Worm (Caenorhabditis elegans) whole organism, L4 larva: Measurements from ENCODE around the gene T12B5.15.

ENCODE experiments used
- D1046.2 ChIP-seq: fragments of 200-800 bp; sonication (Bioruptor generic); IDR thresholded peaks from 2 replicates; pipeline ENCODE4 v1.3.6; 2022; ENCODE audit warnings: missing genetic modification characterization, missing compliant biosample characterization
- F10B5.3 ChIP-seq: sonication (generic microtip); optimal IDR thresholded peaks from 2 replicates; lab custom pipeline; 2016; ENCODE audit warnings: mild to moderate bottlenecking, missing genetic modification characterization, missing compliant biosample characterization
- F26F4.8 ChIP-seq: fragments of 200-800 bp; sonication (Bioruptor generic); conservative IDR thresholded peaks from 2 replicates; pipeline ENCODE4 v1.3.6; 2022; ENCODE audit warnings: missing genetic modification characterization, missing compliant biosample characterization
- F37D6.2 ChIP-seq: sonication (generic microtip); optimal IDR thresholded peaks from 2 replicates; lab custom pipeline; 2016; ENCODE audit warnings: mild to moderate bottlenecking, missing genetic modification characterization, missing compliant biosample characterization
- F44E2.7 ChIP-seq: fragments of 200-800 bp; sonication (Bioruptor generic); IDR thresholded peaks from 2 replicates; pipeline ENCODE4 v2.1.2; 2022; ENCODE audit warnings: missing genetic modification characterization, missing compliant biosample characterization
- R02D3.7 ChIP-seq: fragments of 150-350 bp; sonication (generic microtip); optimal IDR thresholded peaks from 3 replicates; lab custom pipeline; 2014; ENCODE audit warnings: missing biosample characterization, missing genetic modification characterization
- T26A8.4 ChIP-seq: fragments of 200-800 bp; sonication (Bioruptor generic); IDR thresholded peaks from 2 replicates; pipeline ENCODE4 v1.3.6; 2022; ENCODE audit warnings: missing genetic modification characterization, missing compliant biosample characterization
- Y48G9A.11 ChIP-seq: fragments of 200-800 bp; sonication (Bioruptor generic); IDR thresholded peaks from 2 replicates; pipeline ENCODE4 v1.3.6; 2022; ENCODE audit warnings: missing genetic modification reagents, missing genetic modification characterization, missing compliant biosample characterization
- Y5F2A.4 ChIP-seq: fragments of 200-800 bp; sonication (Bioruptor generic); optimal IDR thresholded peaks from 2 replicates; lab custom pipeline; 2018; ENCODE audit warnings: mild to moderate bottlenecking, missing genetic modification characterization, missing compliant biosample characterization
- Y75B8A.6 ChIP-seq: fragments of 200-800 bp; sonication (Bioruptor generic); IDR thresholded peaks from 2 replicates; pipeline ENCODE4 v1.3.6; 2022; ENCODE audit warnings: missing genetic modification reagents, missing genetic modification characterization, missing compliant biosample characterization
- aha-1 ChIP-seq: fragments of 150-350 bp; peaks from one replicate; lab custom pipeline; 2014; ENCODE audit warnings: missing biosample characterization, missing genetic modification characterization
- arid-1 ChIP-seq: fragments of 200-800 bp; sonication (Bioruptor generic); conservative IDR thresholded peaks from 2 replicates; pipeline ENCODE4 v1.3.6; 2022; ENCODE audit warnings: missing genetic modification reagents, missing genetic modification characterization, missing compliant biosample characterization
- attf-4 ChIP-seq: sonication (generic microtip); optimal IDR thresholded peaks from 3 replicates; lab custom pipeline; 2017; ENCODE audit warnings: missing biosample characterization, missing genetic modification characterization
- ceh-20 ChIP-seq: fragments of 200-800 bp; sonication (Bioruptor generic); IDR thresholded peaks from 2 replicates; pipeline ENCODE4 v1.3.6; 2022; ENCODE audit warnings: missing genetic modification reagents, missing genetic modification characterization, missing compliant biosample characterization
- ceh-28 ChIP-seq: fragments of 150-350 bp; optimal IDR thresholded peaks from 2 replicates; lab custom pipeline; 2014; ENCODE audit warnings: missing biosample characterization, missing genetic modification reagents, missing genetic modification characterization
- ceh-62 ChIP-seq: sonication (generic microtip); optimal IDR thresholded peaks from 2 replicates; lab custom pipeline; 2017; ENCODE audit warnings: missing biosample characterization, missing genetic modification characterization
- ces-1 ChIP-seq: fragments of 150-350 bp; sonication (generic microtip); optimal IDR thresholded peaks from 4 replicates; lab custom pipeline; 2014; ENCODE audit warnings: missing biosample characterization, missing genetic modification reagents, missing genetic modification characterization
- cey-2 ChIP-seq: sonication (generic microtip); optimal IDR thresholded peaks from 3 replicates; lab custom pipeline; 2017; ENCODE audit warnings: missing genetic modification characterization, mild to moderate bottlenecking, missing compliant biosample characterization, antibody characterized with exemption, borderline replicate concordance; ENCODE audit not compliant: insufficient read depth
- daf-12 ChIP-seq: fragments of 150-350 bp; optimal IDR thresholded peaks from 2 replicates; lab custom pipeline; 2014; ENCODE audit warnings: missing biosample characterization, missing genetic modification reagents, missing genetic modification characterization
- daf-16 ChIP-seq, 3 experiments: sonication (generic microtip); optimal IDR thresholded peaks; 2 replicates each; lab custom pipeline; 2016 to 2017; ENCODE audit warnings: missing genetic modification characterization in 3 of 3, missing genetic modification reagents in 3 of 3, mild to moderate bottlenecking in 2 of 3, missing compliant biosample characterization in 2 of 3, missing biosample characterization in 1 of 3, moderate library complexity in 1 of 3
- daf-19 ChIP-seq: fragments of 200-800 bp; sonication (Bioruptor generic); conservative IDR thresholded peaks from 2 replicates; pipeline ENCODE4 v1.3.6; 2022; ENCODE audit warnings: missing genetic modification characterization, missing compliant biosample characterization
- dmd-6 ChIP-seq: fragments of 200-800 bp; sonication (Bioruptor generic); IDR thresholded peaks from 2 replicates; pipeline ENCODE4 v1.3.6; 2022; ENCODE audit warnings: missing genetic modification reagents, missing genetic modification characterization, missing compliant biosample characterization
- dmd-9 ChIP-seq: fragments of 200-800 bp; sonication (Bioruptor generic); IDR thresholded peaks from 2 replicates; pipeline ENCODE4 v1.3.6; 2022; ENCODE audit warnings: missing genetic modification reagents, missing genetic modification characterization, missing compliant biosample characterization
- dpl-1 ChIP-seq: fragments of 150-350 bp; optimal IDR thresholded peaks from 2 replicates; lab custom pipeline; 2014; ENCODE audit warnings: missing biosample characterization, missing genetic modification reagents, missing genetic modification characterization
- gei-8 ChIP-seq: fragments of 200-800 bp; sonication (Bioruptor generic); optimal IDR thresholded peaks from 2 replicates; lab custom pipeline; 2018; ENCODE audit warnings: mild to moderate bottlenecking, missing genetic modification characterization, missing compliant biosample characterization
- hlh-11 ChIP-seq: fragments of 200-800 bp; sonication (Bioruptor generic); optimal IDR thresholded peaks from 2 replicates; lab custom pipeline; 2018; ENCODE audit warnings: mild to moderate bottlenecking, missing genetic modification characterization, missing compliant biosample characterization
- hlh-30 ChIP-seq: sonication (generic microtip); optimal IDR thresholded peaks from 2 replicates; lab custom pipeline; 2017; ENCODE audit warnings: antibody characterized with exemption, mild to moderate bottlenecking, missing genetic modification characterization, missing compliant biosample characterization; ENCODE audit not compliant: insufficient read depth
- hmg-1.1 ChIP-seq: fragments of 200-800 bp; sonication (Bioruptor generic); IDR thresholded peaks from 2 replicates; pipeline ENCODE4 v1.3.6; 2022; ENCODE audit warnings: missing genetic modification reagents, missing genetic modification characterization, missing compliant biosample characterization
- jun-1 ChIP-seq: fragments of 150-350 bp; optimal IDR thresholded peaks from 2 replicates; lab custom pipeline; 2014; ENCODE audit warnings: missing biosample characterization, missing genetic modification reagents, missing genetic modification characterization
- lim-7 ChIP-seq: fragments of 200-800 bp; sonication (Bioruptor generic); IDR thresholded peaks from 2 replicates; pipeline ENCODE4 v1.3.6; 2022; ENCODE audit warnings: missing genetic modification characterization, missing compliant biosample characterization
- lin-1 ChIP-seq: fragments of 200-800 bp; sonication (Bioruptor generic); IDR thresholded peaks from 2 replicates; pipeline ENCODE4 v1.3.6; 2022; ENCODE audit warnings: missing genetic modification reagents, missing genetic modification characterization, missing compliant biosample characterization
- lsy-2 ChIP-seq, 2 experiments: fragments of 150-350 bp in 1 of 2; sonication (generic microtip) in 1 of 2; optimal IDR thresholded peaks; 2 replicates each; lab custom pipeline; 2014 to 2017; ENCODE audit warnings: missing biosample characterization in 2 of 2, missing genetic modification characterization in 2 of 2
- mep-1 ChIP-seq: fragments of 150-350 bp; sonication (generic microtip); optimal IDR thresholded peaks from 3 replicates; lab custom pipeline; 2014; ENCODE audit warnings: missing biosample characterization, missing genetic modification characterization
- mes-2 ChIP-seq: sonication (generic microtip); optimal IDR thresholded peaks from 2 replicates; lab custom pipeline; 2016; ENCODE audit warnings: missing genotype, mild to moderate bottlenecking, missing genetic modification characterization, missing compliant biosample characterization; ENCODE audit not compliant: poor library complexity, severe bottlenecking
- nhr-102 ChIP-seq: sonication (generic microtip); optimal IDR thresholded peaks from 2 replicates; lab custom pipeline; 2016; ENCODE audit warnings: mild to moderate bottlenecking, missing genetic modification characterization, moderate library complexity, missing compliant biosample characterization
- nhr-111 ChIP-seq: fragments of 200-800 bp; sonication (Bioruptor generic); optimal IDR thresholded peaks from 2 replicates; lab custom pipeline; 2018; ENCODE audit warnings: mild to moderate bottlenecking, missing genetic modification characterization, missing compliant biosample characterization
- nhr-25 ChIP-seq: sonication (generic microtip); optimal IDR thresholded peaks from 2 replicates; lab custom pipeline; 2017; ENCODE audit warnings: missing genetic modification characterization, mild to moderate bottlenecking, missing compliant biosample characterization, antibody characterized with exemption, moderate library complexity, borderline replicate concordance; ENCODE audit not compliant: insufficient read depth
- nhr-28 ChIP-seq: fragments of 150-350 bp; optimal IDR thresholded peaks from 2 replicates; lab custom pipeline; 2014; ENCODE audit warnings: missing biosample characterization, missing genetic modification characterization
- nhr-41 ChIP-seq: fragments of 200-800 bp; sonication (Bioruptor generic); IDR thresholded peaks from 2 replicates; pipeline ENCODE4 v1.3.6; 2022; ENCODE audit warnings: missing genetic modification reagents, missing genetic modification characterization, missing compliant biosample characterization
- nhr-42 ChIP-seq: fragments of 200-800 bp; sonication (Bioruptor generic); IDR thresholded peaks from 2 replicates; pipeline ENCODE4 v1.3.6; 2022; ENCODE audit warnings: missing genetic modification characterization, missing compliant biosample characterization
- nhr-48 ChIP-seq: sonication (generic microtip); optimal IDR thresholded peaks from 2 replicates; lab custom pipeline; 2016; ENCODE audit warnings: mild to moderate bottlenecking, missing genetic modification characterization, missing compliant biosample characterization
- nhr-76 ChIP-seq: fragments of 150-350 bp; optimal IDR thresholded peaks from 2 replicates; lab custom pipeline; 2014; ENCODE audit warnings: missing biosample characterization, missing genetic modification characterization
- saeg-2 ChIP-seq: fragments of 200-800 bp; sonication (Bioruptor generic); IDR thresholded peaks from 2 replicates; pipeline ENCODE4 v1.3.6; 2022; ENCODE audit warnings: missing genetic modification reagents, missing genetic modification characterization, missing compliant biosample characterization
- skn-1 ChIP-seq: fragments of 150-350 bp; optimal IDR thresholded peaks from 2 replicates; lab custom pipeline; 2014; ENCODE audit warnings: missing biosample characterization, missing genetic modification characterization
- tra-1 ChIP-seq: fragments of 200-800 bp; sonication (Bioruptor generic); IDR thresholded peaks from 2 replicates; pipeline ENCODE4 v1.3.6; 2022; ENCODE audit warnings: missing genetic modification reagents, missing genetic modification characterization, missing compliant biosample characterization
- unc-39 ChIP-seq: sonication (generic microtip); optimal IDR thresholded peaks from 2 replicates; lab custom pipeline; 2017; ENCODE audit warnings: missing biosample characterization, missing genetic modification characterization
- zag-1 ChIP-seq: fragments of 150-350 bp; optimal IDR thresholded peaks from 2 replicates; lab custom pipeline; 2014; ENCODE audit warnings: missing biosample characterization, missing genetic modification characterization
- zfp-3 ChIP-seq: fragments of 200-800 bp; sonication (Bioruptor generic); conservative IDR thresholded peaks from 2 replicates; pipeline ENCODE4 v1.3.6; 2022; ENCODE audit warnings: missing genetic modification reagents, missing genetic modification characterization, missing compliant biosample characterization
- zip-11 ChIP-seq: fragments of 200-800 bp; sonication (Bioruptor generic); IDR thresholded peaks from 2 replicates; pipeline ENCODE4 v1.3.6; 2022; ENCODE audit warnings: missing genetic modification characterization, missing compliant biosample characterization
- ztf-11 ChIP-seq: fragments of 150-350 bp; optimal IDR thresholded peaks from 2 replicates; lab custom pipeline; 2014; ENCODE audit warnings: missing biosample characterization, missing genetic modification characterization

T12B5.15 gene

ce11 chrIII:981960-982359 lies 27.5 kb upstream of the T12B5.15 start (continued):
- TF ChIP-seq daf-12 (tag; lab: Kevin White, UChicago), result no peak
- TF ChIP-seq ces-1, result no peak
- TF ChIP-seq T26A8.4 (GFP tag; lab: Robert Waterston, UW), result no peak
- no peak for TF ChIP-seq D1046.2 (GFP tag; lab: Robert Waterston, UW)
- TF ChIP-seq F26F4.8 (GFP tag; lab: Robert Waterston, UW), result no peak
- peak; percentile 43 for TF ChIP-seq hlh-30 (tag; lab: Kevin White, UChicago)
- no peak for TF ChIP-seq cey-2 (tag; lab: Kevin White, UChicago)
- TF ChIP-seq nhr-48 (tag; lab: Kevin White, UChicago), result no peak
- TF ChIP-seq jun-1 (tag; lab: Kevin White, UChicago), result no peak
- TF ChIP-seq R02D3.7, result no peak
- peak; percentile 34 for TF ChIP-seq hlh-11 (tag; lab: Kevin White, UChicago)
- no peak for TF ChIP-seq nhr-41 (GFP tag; lab: Robert Waterston, UW)
- no peak for TF ChIP-seq daf-16 (GFP tag; optimal IDR thresholded peaks at IDR 0.05; lab: Kevin White, UChicago)
- TF ChIP-seq daf-16 (tag; optimal IDR thresholded peaks at IDR 0.05; lab: Kevin White, UChicago), result peak; percentile 50
- no peak for TF ChIP-seq dmd-9 (GFP tag; lab: Robert Waterston, UW)
- no peak for TF ChIP-seq tra-1
- TF ChIP-seq F44E2.7, result no peak
- no peak for TF ChIP-seq mep-1 (tag; lab: Kevin White, UChicago)
- peak; percentile 28 for TF ChIP-seq mes-2 (tag; lab: Kevin White, UChicago)
- TF ChIP-seq Y5F2A.4, result no peak
- TF ChIP-seq ceh-20 (GFP tag; lab: Robert Waterston, UW), result no peak
- TF ChIP-seq hmg-1.1 (GFP tag; lab: Robert Waterston, UW), result peak; percentile 59
- TF ChIP-seq skn-1 (tag; lab: Kevin White, UChicago), result no peak
- TF ChIP-seq F37D6.2 (tag; lab: Kevin White, UChicago), result no peak
- peak; percentile 96 for TF ChIP-seq aha-1 (tag; lab: Kevin White, UChicago)
- TF ChIP-seq Y48G9A.11 (GFP tag; lab: Robert Waterston, UW), result no peak
- no peak for TF ChIP-seq nhr-42 (GFP tag; lab: Robert Waterston, UW)
- no peak for TF ChIP-seq Y75B8A.6 (GFP tag; lab: Robert Waterston, UW)
- TF ChIP-seq zfp-3 (GFP tag; lab: Robert Waterston, UW), result no peak
- TF ChIP-seq nhr-28, result peak; percentile 28
- TF ChIP-seq attf-4 (tag; lab: Kevin White, UChicago), result no peak
- TF ChIP-seq ceh-28 (tag; lab: Kevin White, UChicago), result peak; percentile 59
- no peak for TF ChIP-seq lim-7 (GFP tag; lab: Robert Waterston, UW)
- TF ChIP-seq nhr-102 (tag; lab: Kevin White, UChicago), result no peak
- no peak for TF ChIP-seq unc-39
- no peak for TF ChIP-seq lin-1
- TF ChIP-seq nhr-111, result no peak
- TF ChIP-seq gei-8 (GFP tag; lab: Kevin White, UChicago), result no peak
- no peak for TF ChIP-seq zip-11
- TF ChIP-seq ztf-11 (tag; lab: Kevin White, UChicago), result no peak
- no peak for TF ChIP-seq F10B5.3 (tag; lab: Kevin White, UChicago)
- TF ChIP-seq zag-1, result no peak
- peak; percentile 15 for TF ChIP-seq dpl-1
- TF ChIP-seq dmd-6 (GFP tag; lab: Robert Waterston, UW), result peak; percentile 29; the same call in 1 of the 2 replicates
- TF ChIP-seq lsy-2 (tag; optimal IDR thresholded peaks at IDR 0.05; lab: Kevin White, UChicago), result no peak
- TF ChIP-seq daf-19 (GFP tag; lab: Robert Waterston, UW), result no peak
- TF ChIP-seq saeg-2, result no peak
- no peak for TF ChIP-seq arid-1
- no peak for TF ChIP-seq nhr-25 (tag; lab: Kevin White, UChicago)
- TF ChIP-seq nhr-76 (tag; lab: Kevin White, UChicago), result no peak
- TF ChIP-seq ceh-62, result no peak
